Worm (Caenorhabditis elegans) whole organism, late embryonic: ENCODE data around the gene F15H10.8.

Experiments
- ama-1 ChIP-seq: fragments of 150-350 bp; optimal IDR thresholded peaks from 2 replicates; lab custom pipeline; 2014
- fkh-10 ChIP-seq: fragments of 150-350 bp; optimal IDR thresholded peaks from 2 replicates; lab custom pipeline; 2014; ENCODE audit warnings: missing biosample characterization, missing genetic modification reagents, missing genetic modification characterization
- mec-3 ChIP-seq: sonication (generic microtip); optimal IDR thresholded peaks from 2 replicates; lab custom pipeline; 2016; ENCODE audit warnings: borderline replicate concordance, missing genetic modification characterization, missing compliant biosample characterization
- pag-3 ChIP-seq: sonication (generic microtip); optimal IDR thresholded peaks from 2 replicates; lab custom pipeline; 2016; ENCODE audit warnings: missing compliant biosample characterization, missing genetic modification characterization, borderline replicate concordance
- rnt-1 ChIP-seq: sonication (generic microtip); optimal IDR thresholded peaks from 2 replicates; lab custom pipeline; 2016; ENCODE audit warnings: missing genetic modification characterization, missing compliant biosample characterization

DNA sequence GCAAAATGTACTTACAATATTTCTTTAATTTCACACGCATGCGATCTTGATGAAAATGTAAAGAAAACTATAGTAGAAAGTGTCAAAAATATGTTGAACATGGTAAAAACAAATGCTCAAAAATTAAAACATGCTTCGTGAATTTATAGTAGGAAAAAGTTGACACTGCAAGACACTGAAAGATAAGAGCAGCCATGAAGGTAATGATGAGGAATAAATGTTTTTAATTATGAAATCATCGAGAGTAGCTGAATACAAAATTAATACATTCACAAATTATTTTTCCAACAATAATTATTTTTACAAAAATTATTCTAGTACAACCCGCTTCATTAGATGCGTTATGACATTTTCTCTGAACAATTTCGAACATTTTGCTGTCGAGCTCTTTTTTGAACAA, 14.2 kb upstream of the F15H10.8 start, which contains the start of gene F15H10.10:
- no peak for TF ChIP-seq mec-3 (tag; lab: Kevin White, UChicago)
- TF ChIP-seq rnt-1 (tag; lab: Kevin White, UChicago) = no peak
- TF ChIP-seq pag-3 (tag; lab: Kevin White, UChicago) = no peak
- TF ChIP-seq ama-1 (lab: Kevin White, UChicago) = no peak
- no peak for TF ChIP-seq fkh-10
